Fruit fly (Drosophila melanogaster): Measurements from ENCODE around the gene CCT2.
A peak's percentile ranks its signal among the peaks of the same experiment; 100 is the strongest.

CCT2 gene

DNA sequence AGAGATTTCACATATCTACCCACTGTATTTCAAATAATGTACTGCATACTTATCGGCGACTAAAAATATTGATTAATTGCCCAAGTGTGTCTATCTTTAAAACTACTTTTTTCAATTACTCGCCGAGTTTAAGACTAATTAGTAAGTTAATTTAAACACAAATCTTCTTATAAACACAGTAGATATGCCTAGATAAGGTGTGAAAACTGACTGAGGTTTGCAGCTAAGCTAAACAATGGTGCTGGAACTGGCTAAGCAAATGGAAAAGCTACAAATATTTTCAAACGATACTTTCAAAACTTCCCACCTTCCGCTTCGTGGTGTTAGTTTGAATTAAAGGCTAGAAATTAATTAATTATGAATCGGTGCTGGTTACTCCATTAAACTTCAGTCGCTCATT, 48.5 kb upstream of the CCT2 start (continued):
- TF ChIP-seq trem (tag; optimal IDR thresholded peaks at IDR 0.05) (peak; percentile 24), CG1603 (tag; optimal IDR thresholded peaks at IDR 0.05) (peak; percentile 40), Sry-δ (GFP tag; optimal IDR thresholded peaks at IDR 0.05) (peak; percentile 20), CG11504 (tag; optimal IDR thresholded peaks at IDR 0.05) (peak; percentile 16), sens (GFP tag) (peak; percentile 83), CTCF (GFP tag; optimal IDR thresholded peaks at IDR 0.05) (peak; percentile 78), CG14050 (GFP tag; IDR thresholded peaks at IDR 0.05) (no peak), Dp (GFP tag; optimal IDR thresholded peaks at IDR 0.05) (peak; percentile 53), CG12104 (GFP tag; optimal IDR thresholded peaks at IDR 0.05) (no peak), HmgZ (tag; optimal IDR thresholded peaks at IDR 0.05) (peak; percentile 34), BEAF-32 (GFP tag; optimal IDR thresholded peaks at IDR 0.05) (peak; percentile 49), CG6791 (GFP tag; IDR thresholded peaks at IDR 0.05; ENCODE audit: partially characterized antibody) (0 out of 3 replicates have a peak, but pooled peaks have one; percentile 9)

DNA sequence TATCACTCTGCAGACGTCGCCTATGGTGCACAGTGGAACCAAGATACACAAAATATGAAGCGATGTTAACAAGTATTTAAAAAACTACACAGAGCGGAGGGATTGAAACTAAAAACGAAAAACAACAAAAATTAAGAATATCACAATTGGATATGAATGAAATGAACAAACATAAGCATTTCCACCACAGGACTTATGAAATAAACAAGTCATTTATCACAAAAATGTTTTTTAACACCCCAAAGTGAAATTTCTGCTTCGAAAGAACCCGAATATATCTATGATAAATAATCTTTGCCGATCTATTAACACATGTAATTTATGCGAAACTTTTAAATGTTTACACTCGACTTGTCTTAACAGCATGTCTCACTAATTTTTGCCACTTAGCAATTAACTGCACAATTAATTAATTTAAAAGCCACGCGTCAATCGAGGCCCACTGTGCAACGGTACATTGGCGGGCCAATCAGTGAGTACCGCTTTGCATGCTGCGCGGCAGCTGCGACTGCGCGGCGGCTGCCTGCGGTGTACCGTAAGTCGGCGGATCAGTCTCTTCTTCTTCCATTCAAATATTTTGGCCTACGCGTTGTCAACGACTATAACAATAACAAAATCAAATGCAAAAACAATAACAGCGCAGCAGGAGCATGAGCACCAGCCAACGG, 47.4 kb upstream of the CCT2 start:
- TF ChIP-seq CG33213 (GFP tag; optimal IDR thresholded peaks at IDR 0.05) (no peak), ci (GFP tag; IDR thresholded peaks at IDR 0.05) (peak; percentile 5; the same call in 1 of the 3 replicates), cg (GFP tag; optimal IDR thresholded peaks at IDR 0.05) (no peak), tx (GFP tag; optimal IDR thresholded peaks at IDR 0.05) (no peak), CTCF (GFP tag; optimal IDR thresholded peaks at IDR 0.05) (no peak), unpg (GFP tag; optimal IDR thresholded peaks at IDR 0.05) (peak; percentile 8), Oaz (GFP tag; IDR thresholded peaks at IDR 0.05) (no peak), zfh2 (GFP tag; optimal IDR thresholded peaks at IDR 0.05) (no peak), CG9797 (GFP tag; optimal IDR thresholded peaks at IDR 0.05) (no peak), Ravus (GFP tag; IDR thresholded peaks at IDR 0.05) (no peak), CG6175 (GFP tag; IDR thresholded peaks at IDR 0.05) (no peak), Dad (GFP tag; optimal IDR thresholded peaks at IDR 0.05) (peak; percentile 38), CG5245 (GFP tag; optimal IDR thresholded peaks at IDR 0.05) (peak; percentile 31), lola (GFP tag; optimal IDR thresholded peaks at IDR 0.05) (peak in 1 of 3 experiments; percentile 79), Jarid2 (GFP tag; optimal IDR thresholded peaks at IDR 0.05) (no peak), Hand (GFP tag; optimal IDR thresholded peaks at IDR 0.05) (no peak), NFAT (GFP tag; IDR thresholded peaks at IDR 0.05) (no peak), CG4820 (GFP tag; optimal IDR thresholded peaks at IDR 0.05) (peak; percentile 50), HHEX (GFP tag; optimal IDR thresholded peaks at IDR 0.05) (no peak), Dll (GFP tag; IDR thresholded peaks at IDR 0.05; ENCODE audit: partially characterized antibody) (no peak), sim (GFP tag; IDR thresholded peaks at IDR 0.05) (no peak), Atf-2 (GFP tag; optimal IDR thresholded peaks at IDR 0.05) (peak; percentile 50), Oli (tag; optimal IDR thresholded peaks at IDR 0.05) (peak; percentile 73), Eip74EF (GFP tag; optimal IDR thresholded peaks at IDR 0.05) (peak in 1 of 2 experiments; percentile 61), MTF-1 (GFP tag; optimal IDR thresholded peaks at IDR 0.05; ENCODE audit: borderline replicate concordance) (no peak), CG42726 (GFP tag; IDR thresholded peaks at IDR 0.05; ENCODE audit: partially characterized antibody) (no peak), row (GFP tag; IDR thresholded peaks at IDR 0.05) (peak; percentile 69), pum (GFP tag; optimal IDR thresholded peaks at IDR 0.05) (peak; percentile 64), Sox102F (GFP tag; optimal IDR thresholded peaks at IDR 0.05) (peak; percentile 58), CG8765 (GFP tag; IDR thresholded peaks at IDR 0.05) (no peak), CG3726 (GFP tag; IDR thresholded peaks at IDR 0.05) (no peak), org-1 (GFP tag; optimal IDR thresholded peaks at IDR 0.05) (peak; percentile 23), Elba2 (GFP tag; optimal IDR thresholded peaks at IDR 0.05) (no peak), Nf-YA (GFP tag; IDR thresholded peaks at IDR 0.05) (no peak), CG4707 (GFP tag; optimal IDR thresholded peaks at IDR 0.05) (peak; percentile 19), E2f1 (GFP tag; IDR thresholded peaks at IDR 0.05) (no peak), CG7928 (GFP tag; optimal IDR thresholded peaks at IDR 0.05) (no peak), CG15601 (tag; optimal IDR thresholded peaks at IDR 0.05) (peak; percentile 38)
